Fruit fly (Drosophila melanogaster) whole organism, embryonic: ENCODE data around the gene CG33932.

ENCODE experiments used
- ATbp ChIP-seq: fragments of 200-800 bp; sonication (Bioruptor generic); optimal IDR thresholded peaks from 2 replicates; lab custom pipeline; 2017; ENCODE audit warnings: missing biosample characterization, mild to moderate bottlenecking, missing genetic modification characterization, missing genetic modification reagents
- Adf1 ChIP-seq: fragments of 200-800 bp; sonication (Bioruptor generic); IDR thresholded peaks from 2 replicates; pipeline ENCODE4 v1.3.6; 2022; ENCODE audit warnings: missing biosample characterization, missing genetic modification characterization
- Atf6 ChIP-seq: fragments of 200-800 bp; sonication (Bioruptor generic); IDR thresholded peaks from 2 replicates; pipeline ENCODE4 v1.3.6; 2022; ENCODE audit warnings: missing biosample characterization, missing genetic modification characterization
- CG10209 ChIP-seq: fragments of 200-800 bp; sonication (Bioruptor generic); optimal IDR thresholded peaks from 3 replicates; lab custom pipeline; 2017; ENCODE audit warnings: missing biosample characterization, mild to moderate bottlenecking, missing genetic modification characterization, missing genetic modification reagents
- CG1024 ChIP-seq: fragments of 200-800 bp; sonication (Bioruptor generic); IDR thresholded peaks from 2 replicates; pipeline ENCODE4 v1.3.6; 2022; ENCODE audit warnings: missing biosample characterization, missing genetic modification characterization
- CG10431 ChIP-seq: fragments of 200-800 bp; sonication (Bioruptor generic); optimal IDR thresholded peaks from 3 replicates; lab custom pipeline; 2018; ENCODE audit warnings: missing biosample characterization, mild to moderate bottlenecking, missing genetic modification characterization
- CG10565 ChIP-seq: fragments of 200-800 bp; sonication (Bioruptor generic); optimal IDR thresholded peaks from 3 replicates; lab custom pipeline; 2016; ENCODE audit warnings: missing biosample characterization, mild to moderate bottlenecking, missing genetic modification characterization
- CG11398 ChIP-seq: fragments of 200-800 bp; sonication (Bioruptor generic); optimal IDR thresholded peaks from 2 replicates; lab custom pipeline; 2016; ENCODE audit warnings: missing biosample characterization, missing genetic modification characterization
- CG13287 ChIP-seq: fragments of 200-800 bp; sonication (Bioruptor generic); IDR thresholded peaks from 2 replicates; pipeline ENCODE4 v1.3.6; 2022; ENCODE audit warnings: missing biosample characterization, missing genetic modification characterization; ENCODE audit not compliant: partially characterized antibody
- CG13424 ChIP-seq: fragments of 200-800 bp; sonication (Bioruptor generic); optimal IDR thresholded peaks from 2 replicates; lab custom pipeline; 2019; ENCODE audit warnings: missing biosample characterization, mild to moderate bottlenecking, missing genetic modification characterization, moderate library complexity
- CG16863 ChIP-seq: fragments of 200-800 bp; sonication (Bioruptor generic); optimal IDR thresholded peaks from 3 replicates; lab custom pipeline; 2016; ENCODE audit warnings: missing biosample characterization, missing genetic modification characterization
- CG17361 ChIP-seq: fragments of 200-800 bp; sonication (Bioruptor generic); IDR thresholded peaks from 3 replicates; pipeline ENCODE4 v1.3.6; 2022; ENCODE audit warnings: missing biosample characterization, missing genetic modification characterization
- CG17612 ChIP-seq: fragments of 200-800 bp; sonication (Bioruptor generic); IDR thresholded peaks from 2 replicates; pipeline ENCODE4 v1.3.6; 2022; ENCODE audit warnings: missing biosample characterization, missing genetic modification characterization
- CG17829 ChIP-seq: fragments of 200-800 bp; optimal IDR thresholded peaks from 2 replicates; lab custom pipeline; 2019; ENCODE audit warnings: missing biosample characterization, mild to moderate bottlenecking, missing genetic modification characterization, moderate library complexity
- CG18619 ChIP-seq: fragments of 200-800 bp; sonication (Bioruptor generic); optimal IDR thresholded peaks from 3 replicates; lab custom pipeline; 2017; ENCODE audit warnings: missing biosample characterization, mild to moderate bottlenecking, missing genetic modification characterization
- CG18764 ChIP-seq: fragments of 200-800 bp; sonication (Bioruptor generic); optimal IDR thresholded peaks from 3 replicates; lab custom pipeline; 2016; ENCODE audit warnings: missing biosample characterization, missing genetic modification characterization
- CG30020 ChIP-seq: fragments of 200-800 bp; optimal IDR thresholded peaks from 2 replicates; lab custom pipeline; 2019; ENCODE audit warnings: missing biosample characterization, mild to moderate bottlenecking, missing genetic modification characterization, moderate library complexity
- CG34224 ChIP-seq: fragments of 200-800 bp; sonication (Bioruptor generic); IDR thresholded peaks from 3 replicates; pipeline ENCODE4 v1.3.6; 2022; ENCODE audit warnings: missing biosample characterization, missing genetic modification characterization; ENCODE audit not compliant: partially characterized antibody
- CG6254 ChIP-seq: fragments of 200-800 bp; sonication (Bioruptor generic); optimal IDR thresholded peaks from 3 replicates; lab custom pipeline; 2017; ENCODE audit warnings: mild to moderate bottlenecking, missing biosample characterization, missing genetic modification reagents, missing genetic modification characterization
- CG6272 ChIP-seq: fragments of 200-800 bp; sonication (Bioruptor generic); IDR thresholded peaks from 2 replicates; pipeline ENCODE4 v1.3.6; 2022; ENCODE audit warnings: missing biosample characterization, missing genetic modification characterization
- CG6765 ChIP-seq: fragments of 200-800 bp; sonication (Bioruptor generic); optimal IDR thresholded peaks from 3 replicates; lab custom pipeline; 2017; ENCODE audit warnings: missing biosample characterization, mild to moderate bottlenecking, missing genetic modification characterization
- CG8281 ChIP-seq: fragments of 200-800 bp; sonication (Bioruptor generic); optimal IDR thresholded peaks from 2 replicates; lab custom pipeline; 2018; ENCODE audit warnings: missing biosample characterization, mild to moderate bottlenecking, missing genetic modification characterization, moderate library complexity
- CG8765 ChIP-seq: fragments of 200-800 bp; sonication (Bioruptor generic); IDR thresholded peaks from 2 replicates; pipeline ENCODE4 v1.3.6; 2022; ENCODE audit warnings: missing biosample characterization, missing genetic modification characterization
- CG9727 ChIP-seq: fragments of 200-800 bp; sonication (Bioruptor generic); optimal IDR thresholded peaks from 3 replicates; lab custom pipeline; 2017; ENCODE audit warnings: missing biosample characterization, mild to moderate bottlenecking, missing genetic modification characterization
- CG9932 ChIP-seq: fragments of 200-800 bp; sonication (Bioruptor generic); IDR thresholded peaks from 2 replicates; pipeline ENCODE4 v1.3.6; 2022; ENCODE audit warnings: missing biosample characterization, missing genetic modification characterization
- Dp ChIP-seq: fragments of 200-800 bp; sonication (Bioruptor generic); optimal IDR thresholded peaks from 2 replicates; lab custom pipeline; 2018; ENCODE audit warnings: missing biosample characterization, mild to moderate bottlenecking, missing genetic modification characterization, moderate library complexity
- H15 ChIP-seq: fragments of 200-800 bp; sonication (Bioruptor generic); IDR thresholded peaks from 3 replicates; pipeline ENCODE4 v1.3.6; 2022; ENCODE audit warnings: missing biosample characterization, missing genetic modification characterization
- HLHmδ ChIP-seq: fragments of 200-800 bp; sonication (Bioruptor generic); optimal IDR thresholded peaks from 2 replicates; lab custom pipeline; 2018; ENCODE audit warnings: missing biosample characterization, mild to moderate bottlenecking, missing genetic modification characterization, moderate library complexity
- HmgD ChIP-seq: fragments of 200-800 bp; sonication (Bioruptor generic); optimal IDR thresholded peaks from 3 replicates; lab custom pipeline; 2016; ENCODE audit warnings: missing biosample characterization, missing genetic modification characterization
- Jarid2 ChIP-seq: fragments of 200-800 bp; sonication (Bioruptor generic); optimal IDR thresholded peaks from 3 replicates; lab custom pipeline; 2017; ENCODE audit warnings: mild to moderate bottlenecking, missing biosample characterization, missing genetic modification reagents, missing genetic modification characterization
- Lhr ChIP-seq: fragments of 200-800 bp; sonication (Bioruptor generic); optimal IDR thresholded peaks from 3 replicates; lab custom pipeline; 2017; ENCODE audit warnings: mild to moderate bottlenecking, missing biosample characterization, missing genetic modification reagents, missing genetic modification characterization
- Lpt ChIP-seq: fragments of >200 bp; optimal IDR thresholded peaks from 2 replicates; lab custom pipeline; 2018; ENCODE audit warnings: missing biosample characterization, missing genetic modification characterization
- Meics ChIP-seq: fragments of 200-800 bp; sonication (Bioruptor generic); optimal IDR thresholded peaks from 2 replicates; lab custom pipeline; 2017; ENCODE audit warnings: missing biosample characterization, mild to moderate bottlenecking, missing genetic modification characterization
- Oaz ChIP-seq: fragments of 200-800 bp; sonication (Bioruptor generic); IDR thresholded peaks from 2 replicates; pipeline ENCODE4 v1.3.6; 2022; ENCODE audit warnings: missing biosample characterization, missing genetic modification characterization
- Scr ChIP-seq: fragments of 200-800 bp; sonication (Bioruptor generic); IDR thresholded peaks from 2 replicates; pipeline ENCODE4 v1.3.6; 2022; ENCODE audit warnings: missing biosample characterization, missing genetic modification characterization; ENCODE audit not compliant: partially characterized antibody
- Spps ChIP-seq: fragments of 200-800 bp; sonication (Bioruptor generic); optimal IDR thresholded peaks from 2 replicates; lab custom pipeline; 2018; ENCODE audit warnings: missing biosample characterization, mild to moderate bottlenecking, missing genetic modification characterization
- bbx ChIP-seq: fragments of 200-800 bp; sonication (Bioruptor generic); IDR thresholded peaks from 2 replicates; pipeline ENCODE4 v1.3.6; 2022; ENCODE audit warnings: missing biosample characterization, missing genetic modification characterization; ENCODE audit not compliant: partially characterized antibody
- en ChIP-seq: fragments of 200-800 bp; sonication (Bioruptor generic); optimal IDR thresholded peaks from 2 replicates; lab custom pipeline; 2016; ENCODE audit warnings: missing biosample characterization, missing genetic modification characterization
- gfzf ChIP-seq: fragments of 200-800 bp; sonication (Bioruptor generic); optimal IDR thresholded peaks from 2 replicates; lab custom pipeline; 2016; ENCODE audit warnings: missing biosample characterization, mild to moderate bottlenecking, missing genetic modification characterization, moderate library complexity
- grn ChIP-seq: fragments of 200-800 bp; sonication (Bioruptor generic); optimal IDR thresholded peaks from 3 replicates; lab custom pipeline; 2017; ENCODE audit warnings: missing biosample characterization, missing genetic modification characterization
- h ChIP-seq: fragments of >200 bp; optimal IDR thresholded peaks from 2 replicates; lab custom pipeline; 2017
- lbe ChIP-seq: fragments of 200-800 bp; sonication (Bioruptor generic); optimal IDR thresholded peaks from 2 replicates; lab custom pipeline; 2016; ENCODE audit warnings: missing biosample characterization, mild to moderate bottlenecking, missing genetic modification characterization
- lola ChIP-seq, 3 experiments: fragments of >200 bp in 2 of 3; fragments of 200-800 bp in 1 of 3; sonication (Bioruptor generic) in 1 of 3; optimal IDR thresholded peaks; 2 replicates each; lab custom pipeline; 2017 to 2019; ENCODE audit warnings: missing biosample characterization in 3 of 3, missing genetic modification characterization in 3 of 3, mild to moderate bottlenecking in 1 of 3, moderate library complexity in 1 of 3
- mam ChIP-seq: fragments of 200-800 bp; sonication (Bioruptor generic); optimal IDR thresholded peaks from 3 replicates; lab custom pipeline; 2016; ENCODE audit warnings: missing biosample characterization, missing genetic modification characterization
- nerfin-1 ChIP-seq: fragments of 200-800 bp; sonication (Bioruptor generic); optimal IDR thresholded peaks from 3 replicates; lab custom pipeline; 2019; ENCODE audit warnings: missing biosample characterization, mild to moderate bottlenecking, missing genetic modification characterization, moderate library complexity
- onecut ChIP-seq: fragments of 200-800 bp; sonication (Bioruptor generic); IDR thresholded peaks from 2 replicates; pipeline ENCODE4 v1.3.6; 2022; ENCODE audit warnings: missing biosample characterization, missing genetic modification characterization
- ro ChIP-seq: fragments of 200-800 bp; sonication (Bioruptor generic); IDR thresholded peaks from 2 replicates; pipeline ENCODE4 v1.3.6; 2022; ENCODE audit warnings: missing biosample characterization, missing genetic modification characterization
- sd ChIP-seq: fragments of 200-800 bp; sonication (Bioruptor generic); optimal IDR thresholded peaks from 3 replicates; lab custom pipeline; 2018; ENCODE audit warnings: missing biosample characterization, mild to moderate bottlenecking, missing genetic modification characterization, moderate library complexity
- sim ChIP-seq: fragments of 200-800 bp; sonication (Bioruptor generic); IDR thresholded peaks from 2 replicates; pipeline ENCODE4 v1.3.6; 2022; ENCODE audit warnings: missing biosample characterization, missing genetic modification characterization
- twi ChIP-seq: fragments of 200-800 bp; optimal IDR thresholded peaks from 2 replicates; lab custom pipeline; 2019; ENCODE audit warnings: missing biosample characterization, mild to moderate bottlenecking, missing genetic modification characterization, moderate library complexity
- yki ChIP-seq: fragments of >200 bp; optimal IDR thresholded peaks from 3 replicates; lab custom pipeline; 2018

Gene CG33932

dm6 chrX:19750626-19751149, 6.5 kb downstream of the CG33932 start, which contains the start of gene Abcd3 (continued):
- TF ChIP-seq CG6254 (GFP tag; lab: Kevin White, UChicago) (peak; percentile 31), h (lab: Kevin White, UChicago) (no peak), lola (GFP tag; optimal IDR thresholded peaks at IDR 0.05; lab: Kevin White, UChicago) (no peak), sd (tag; lab: Kevin White, UChicago) (peak; percentile 53), Lpt (GFP tag; lab: Kevin White, UChicago) (no peak), Scr (GFP tag; lab: Robert Waterston, UW) (peak; percentile 68), onecut (peak; percentile 43; the same call in 1 of the 2 replicates), CG1024 (GFP tag; lab: Robert Waterston, UW) (0 out of 2 replicates have a peak, but pooled peaks have one; percentile 28), CG17829 (tag; lab: Kevin White, UChicago) (peak; percentile 49), ATbp (GFP tag; lab: Kevin White, UChicago) (no peak), Dp (peak; percentile 46), CG6272 (GFP tag; lab: Robert Waterston, UW) (no peak), CG9727 (GFP tag; lab: Kevin White, UChicago) (peak; percentile 24), Lhr (GFP tag; lab: Kevin White, UChicago) (peak; percentile 2), lbe (GFP tag; lab: Kevin White, UChicago) (no peak), CG30020 (tag; lab: Kevin White, UChicago) (no peak), CG17361 (0 out of 3 replicates have a peak, but pooled peaks have one; percentile 36), CG13424 (tag; lab: Kevin White, UChicago) (no peak), HmgD (GFP tag; lab: Kevin White, UChicago) (peak; percentile 70), Oaz (no peak), twi (tag; lab: Kevin White, UChicago) (peak; percentile 59), bbx (GFP tag; lab: Robert Waterston, UW) (peak; percentile 65), Spps (tag; lab: Kevin White, UChicago) (no peak), CG34224 (GFP tag; lab: Robert Waterston, UW) (peak; percentile 73), CG17612 (no peak), CG16863 (GFP tag; lab: Kevin White, UChicago) (no peak), Meics (peak; percentile 29), ro (no peak), CG6765 (GFP tag; lab: Kevin White, UChicago) (peak; percentile 25), CG10209 (peak; percentile 26), en (GFP tag; lab: Kevin White, UChicago) (no peak), gfzf (GFP tag; lab: Kevin White, UChicago) (peak; percentile 8), yki (lab: Kevin White, UChicago) (no peak), HLHmδ (peak; percentile 22), CG11398 (GFP tag; lab: Kevin White, UChicago) (no peak), Jarid2 (GFP tag; lab: Kevin White, UChicago) (peak; percentile 91), CG8765 (GFP tag; lab: Robert Waterston, UW) (no peak), CG18619 (peak; percentile 23), grn (GFP tag; lab: Kevin White, UChicago) (no peak), nerfin-1 (tag; lab: Kevin White, UChicago) (peak; percentile 68), sim (no peak), CG8281 (no peak), CG13287 (GFP tag; lab: Robert Waterston, UW) (peak; percentile 78), CG9932 (GFP tag; lab: Robert Waterston, UW) (peak; percentile 60), CG18764 (GFP tag; lab: Kevin White, UChicago) (no peak), Atf6 (GFP tag; lab: Robert Waterston, UW) (0 out of 2 replicates have a peak, but pooled peaks have one; percentile 15), H15 (GFP tag; lab: Robert Waterston, UW) (no peak), mam (no peak), CG10565 (GFP tag; lab: Kevin White, UChicago) (no peak), CG10431 (GFP tag; lab: Kevin White, UChicago) (no peak), Adf1 (GFP tag; lab: Robert Waterston, UW) (peak; percentile 60; the same call in 1 of the 2 replicates)
